Worm (Caenorhabditis elegans) whole organism, L4 larva: ENCODE data around the gene C03A3.3.

Experiments used
- F49E8.2 ChIP-seq: sonication (generic microtip); optimal IDR thresholded peaks from 2 replicates; lab custom pipeline; 2016; ENCODE audit warnings: missing compliant biosample characterization, mild to moderate bottlenecking, missing genetic modification characterization, borderline replicate concordance
- T26A8.4 ChIP-seq: fragments of 200-800 bp; sonication (Bioruptor generic); IDR thresholded peaks from 2 replicates; pipeline ENCODE4 v1.3.6; 2022; ENCODE audit warnings: missing genetic modification characterization, missing compliant biosample characterization
- ZK337.2 ChIP-seq: fragments of 200-800 bp; sonication (Bioruptor generic); IDR thresholded peaks from 2 replicates; pipeline ENCODE4 v1.3.6; 2022; ENCODE audit warnings: missing genetic modification reagents, missing genetic modification characterization, missing compliant biosample characterization
- aly-2 ChIP-seq: sonication (generic microtip); optimal IDR thresholded peaks from 2 replicates; lab custom pipeline; 2018; ENCODE audit warnings: missing biosample characterization, missing genetic modification characterization
- arid-1 ChIP-seq: fragments of 200-800 bp; sonication (Bioruptor generic); conservative IDR thresholded peaks from 2 replicates; pipeline ENCODE4 v1.3.6; 2022; ENCODE audit warnings: missing genetic modification reagents, missing genetic modification characterization, missing compliant biosample characterization
- ceh-20 ChIP-seq: fragments of 200-800 bp; sonication (Bioruptor generic); IDR thresholded peaks from 2 replicates; pipeline ENCODE4 v1.3.6; 2022; ENCODE audit warnings: missing genetic modification reagents, missing genetic modification characterization, missing compliant biosample characterization
- ceh-32 ChIP-seq: sonication (generic microtip); optimal IDR thresholded peaks from 2 replicates; lab custom pipeline; 2016; ENCODE audit warnings: mild to moderate bottlenecking, missing genetic modification characterization, missing compliant biosample characterization; ENCODE audit not compliant: poor library complexity
- ceh-44 ChIP-seq: fragments of 200-800 bp; sonication (Bioruptor generic); IDR thresholded peaks from 2 replicates; pipeline ENCODE4 v1.3.6; 2022; ENCODE audit warnings: missing genetic modification reagents, missing genetic modification characterization, missing compliant biosample characterization
- ceh-62 ChIP-seq: sonication (generic microtip); optimal IDR thresholded peaks from 2 replicates; lab custom pipeline; 2017; ENCODE audit warnings: missing biosample characterization, missing genetic modification characterization
- ceh-82 ChIP-seq: sonication (generic microtip); optimal IDR thresholded peaks from 2 replicates; lab custom pipeline; 2017; ENCODE audit warnings: missing biosample characterization, missing genetic modification characterization
- ctbp-1 ChIP-seq: fragments of 200-800 bp; sonication (Bioruptor generic); IDR thresholded peaks from 2 replicates; pipeline ENCODE4 v1.3.6; 2022; ENCODE audit warnings: missing genetic modification reagents, missing genetic modification characterization, missing compliant biosample characterization
- daf-12 ChIP-seq: fragments of 150-350 bp; optimal IDR thresholded peaks from 2 replicates; lab custom pipeline; 2014; ENCODE audit warnings: missing biosample characterization, missing genetic modification reagents, missing genetic modification characterization
- daf-16 ChIP-seq, 3 experiments: sonication (generic microtip); optimal IDR thresholded peaks; 2 replicates each; lab custom pipeline; 2016 to 2017; ENCODE audit warnings: missing genetic modification characterization in 3 of 3, missing genetic modification reagents in 3 of 3, mild to moderate bottlenecking in 2 of 3, missing compliant biosample characterization in 2 of 3, missing biosample characterization in 1 of 3, moderate library complexity in 1 of 3
- daf-8 ChIP-seq: fragments of 200-800 bp; sonication (Bioruptor generic); IDR thresholded peaks from 2 replicates; pipeline ENCODE4 v1.3.6; 2022; ENCODE audit warnings: missing genetic modification characterization, missing compliant biosample characterization
- dmd-9 ChIP-seq: fragments of 200-800 bp; sonication (Bioruptor generic); IDR thresholded peaks from 2 replicates; pipeline ENCODE4 v1.3.6; 2022; ENCODE audit warnings: missing genetic modification reagents, missing genetic modification characterization, missing compliant biosample characterization
- dpl-1 ChIP-seq: fragments of 150-350 bp; optimal IDR thresholded peaks from 2 replicates; lab custom pipeline; 2014; ENCODE audit warnings: missing biosample characterization, missing genetic modification reagents, missing genetic modification characterization
- duxl-1 ChIP-seq: sonication (generic microtip); optimal IDR thresholded peaks from 2 replicates; lab custom pipeline; 2016; ENCODE audit warnings: mild to moderate bottlenecking, missing genetic modification characterization, moderate library complexity, missing compliant biosample characterization; ENCODE audit not compliant: poor library complexity
- egl-27 ChIP-seq: sonication (generic microtip); optimal IDR thresholded peaks from 3 replicates; lab custom pipeline; 2017; ENCODE audit warnings: missing biosample characterization, missing genetic modification reagents, missing genetic modification characterization
- fkh-10 ChIP-seq: fragments of 150-350 bp; optimal IDR thresholded peaks from 2 replicates; lab custom pipeline; 2014; ENCODE audit warnings: missing biosample characterization, missing genetic modification reagents, missing genetic modification characterization
- gei-8 ChIP-seq: fragments of 200-800 bp; sonication (Bioruptor generic); optimal IDR thresholded peaks from 2 replicates; lab custom pipeline; 2018; ENCODE audit warnings: mild to moderate bottlenecking, missing genetic modification characterization, missing compliant biosample characterization
- hlh-11 ChIP-seq: fragments of 200-800 bp; sonication (Bioruptor generic); optimal IDR thresholded peaks from 2 replicates; lab custom pipeline; 2018; ENCODE audit warnings: mild to moderate bottlenecking, missing genetic modification characterization, missing compliant biosample characterization
- hmg-1.1 ChIP-seq: fragments of 200-800 bp; sonication (Bioruptor generic); IDR thresholded peaks from 2 replicates; pipeline ENCODE4 v1.3.6; 2022; ENCODE audit warnings: missing genetic modification reagents, missing genetic modification characterization, missing compliant biosample characterization
- lim-7 ChIP-seq: fragments of 200-800 bp; sonication (Bioruptor generic); IDR thresholded peaks from 2 replicates; pipeline ENCODE4 v1.3.6; 2022; ENCODE audit warnings: missing genetic modification characterization, missing compliant biosample characterization
- lin-1 ChIP-seq: fragments of 200-800 bp; sonication (Bioruptor generic); IDR thresholded peaks from 2 replicates; pipeline ENCODE4 v1.3.6; 2022; ENCODE audit warnings: missing genetic modification reagents, missing genetic modification characterization, missing compliant biosample characterization
- lin-29 ChIP-seq: fragments of 200-800 bp; sonication (Bioruptor generic); IDR thresholded peaks from 2 replicates; pipeline ENCODE4 v1.3.6; 2022; ENCODE audit warnings: missing genetic modification reagents, missing genetic modification characterization, missing compliant biosample characterization
- madf-5 ChIP-seq, 2 experiments: fragments of 200-800 bp; sonication (Bioruptor generic); IDR thresholded peaks; 2 replicates each; pipeline ENCODE4 v1.3.6; 2022; ENCODE audit warnings: missing compliant biosample characterization in 2 of 2, missing genetic modification characterization in 2 of 2
- mdl-1 ChIP-seq, 2 experiments: fragments of 150-350 bp in 1 of 2; sonication (generic microtip) in 1 of 2; optimal IDR thresholded peaks; 2 replicates each; lab custom pipeline; 2014 to 2017; ENCODE audit warnings: missing biosample characterization in 2 of 2, missing genetic modification characterization in 2 of 2
- mdt-29 ChIP-seq: fragments of 200-800 bp; sonication (Bioruptor generic); IDR thresholded peaks from 2 replicates; pipeline ENCODE4 v1.3.6; 2022; ENCODE audit warnings: missing genetic modification reagents, missing genetic modification characterization, missing compliant biosample characterization
- mxl-3 ChIP-seq: fragments of 200-800 bp; sonication (Bioruptor generic); optimal IDR thresholded peaks from 2 replicates; lab custom pipeline; 2018; ENCODE audit warnings: mild to moderate bottlenecking, missing genetic modification characterization, missing compliant biosample characterization
- nhr-11 ChIP-seq: fragments of 150-350 bp; optimal IDR thresholded peaks from 2 replicates; lab custom pipeline; 2014; ENCODE audit warnings: missing biosample characterization, missing genetic modification characterization
- nhr-237 ChIP-seq: sonication (generic microtip); optimal IDR thresholded peaks from 2 replicates; lab custom pipeline; 2017; ENCODE audit warnings: missing biosample characterization, missing genetic modification characterization
- nhr-25 ChIP-seq: sonication (generic microtip); optimal IDR thresholded peaks from 2 replicates; lab custom pipeline; 2017; ENCODE audit warnings: missing genetic modification characterization, mild to moderate bottlenecking, missing compliant biosample characterization, antibody characterized with exemption, moderate library complexity, borderline replicate concordance; ENCODE audit not compliant: insufficient read depth
- nhr-28 ChIP-seq: fragments of 150-350 bp; optimal IDR thresholded peaks from 2 replicates; lab custom pipeline; 2014; ENCODE audit warnings: missing biosample characterization, missing genetic modification characterization
- nhr-76 ChIP-seq: fragments of 150-350 bp; optimal IDR thresholded peaks from 2 replicates; lab custom pipeline; 2014; ENCODE audit warnings: missing biosample characterization, missing genetic modification characterization
- nhr-77 ChIP-seq: fragments of 150-350 bp; optimal IDR thresholded peaks from 2 replicates; lab custom pipeline; 2014; ENCODE audit warnings: missing biosample characterization, missing genetic modification characterization
- pha-4 ChIP-seq, 2 experiments: fragments of 150-350 bp in 1 of 2; fragments of 200-800 bp in 1 of 2; sonication (Bioruptor generic) in 1 of 2; IDR thresholded peaks in 1 of 2; optimal IDR thresholded peaks in 1 of 2; 2 replicates each; pipeline versions ENCODE4 v1.3.6 to Lab custom; 2014 to 2022; ENCODE audit warnings: missing genetic modification characterization in 2 of 2, missing genetic modification reagents in 2 of 2, missing biosample characterization in 1 of 2, missing compliant biosample characterization in 1 of 2
- pqm-1 ChIP-seq: sonication (generic microtip); optimal IDR thresholded peaks from 2 replicates; lab custom pipeline; 2017; ENCODE audit warnings: missing biosample characterization, missing genetic modification characterization
- rbr-2 ChIP-seq: sonication (generic microtip); optimal IDR thresholded peaks from 2 replicates; lab custom pipeline; 2016; ENCODE audit warnings: missing genotype, missing genetic modification characterization, missing compliant biosample characterization
- sdz-12 ChIP-seq: fragments of 200-800 bp; sonication (Bioruptor generic); optimal IDR thresholded peaks from 2 replicates; lab custom pipeline; 2018; ENCODE audit warnings: mild to moderate bottlenecking, missing genetic modification characterization, missing compliant biosample characterization
- snpc-1.2 ChIP-seq: fragments of 200-800 bp; sonication (Bioruptor generic); IDR thresholded peaks from 2 replicates; pipeline ENCODE4 v1.3.6; 2022; ENCODE audit warnings: missing genetic modification reagents, missing genetic modification characterization, missing compliant biosample characterization
- spr-1 ChIP-seq: sonication (generic microtip); optimal IDR thresholded peaks from 2 replicates; lab custom pipeline; 2016; ENCODE audit warnings: mild to moderate bottlenecking, missing genetic modification characterization, missing compliant biosample characterization
- spr-3 ChIP-seq: fragments of 200-800 bp; sonication (Bioruptor generic); optimal IDR thresholded peaks from 2 replicates; lab custom pipeline; 2018; ENCODE audit warnings: mild to moderate bottlenecking, missing genetic modification characterization, missing compliant biosample characterization
- tra-1 ChIP-seq: fragments of 200-800 bp; sonication (Bioruptor generic); IDR thresholded peaks from 2 replicates; pipeline ENCODE4 v1.3.6; 2022; ENCODE audit warnings: missing genetic modification reagents, missing genetic modification characterization, missing compliant biosample characterization
- vab-7 ChIP-seq: fragments of 200-800 bp; sonication (Bioruptor generic); IDR thresholded peaks from 2 replicates; pipeline ENCODE4 v1.3.6; 2022; ENCODE audit warnings: missing genetic modification reagents, missing genetic modification characterization, missing compliant biosample characterization
- zag-1 ChIP-seq: fragments of 150-350 bp; optimal IDR thresholded peaks from 2 replicates; lab custom pipeline; 2014; ENCODE audit warnings: missing biosample characterization, missing genetic modification characterization
- zfp-3 ChIP-seq: fragments of 200-800 bp; sonication (Bioruptor generic); conservative IDR thresholded peaks from 2 replicates; pipeline ENCODE4 v1.3.6; 2022; ENCODE audit warnings: missing genetic modification reagents, missing genetic modification characterization, missing compliant biosample characterization
- zip-11 ChIP-seq: fragments of 200-800 bp; sonication (Bioruptor generic); IDR thresholded peaks from 2 replicates; pipeline ENCODE4 v1.3.6; 2022; ENCODE audit warnings: missing genetic modification characterization, missing compliant biosample characterization
- ztf-7 ChIP-seq: fragments of 150-350 bp; optimal IDR thresholded peaks from 2 replicates; lab custom pipeline; 2014; ENCODE audit warnings: missing biosample characterization, missing genetic modification characterization

Gene C03A3.3

ce11 chrX:11299642-11300307 lies 30.9 kb upstream of the C03A3.3 start, which contains the start of the genes snrp-40.1 and F08G12.3 (continued):
- TF ChIP-seq nhr-76 (no peak), ceh-20 (0 out of 2 replicates have a peak, but pooled peaks have one; percentile 33), F49E8.2 (tag; lab: Kevin White, UChicago) (no peak), snpc-1.2 (GFP tag; lab: Robert Waterston, UW) (no peak; the same call in 1 of the 2 replicates), mxl-3 (GFP tag; lab: Kevin White, UChicago) (peak; percentile 93), T26A8.4 (GFP tag; lab: Robert Waterston, UW) (peak; percentile 51; the same call in 1 of the 2 replicates), pha-4 (GFP tag; IDR thresholded peaks at IDR 0.05; lab: Robert Waterston, UW) (no peak), pha-4 (tag; optimal IDR thresholded peaks at IDR 0.05; lab: Kevin White, UChicago) (no peak), ceh-44 (no peak), ZK337.2 (GFP tag; lab: Robert Waterston, UW) (no peak), dmd-9 (GFP tag; lab: Robert Waterston, UW) (no peak), ceh-82 (tag; lab: Kevin White, UChicago) (no peak), zip-11 (GFP tag; lab: Robert Waterston, UW) (no peak), zag-1 (tag; lab: Kevin White, UChicago) (no peak), duxl-1 (tag; lab: Kevin White, UChicago) (no peak), lin-1 (GFP tag; lab: Robert Waterston, UW) (no peak), spr-1 (peak; percentile 35), ctbp-1 (no peak; the same call in 1 of the 2 replicates), daf-8 (no peak), arid-1 (GFP tag; lab: Robert Waterston, UW) (peak; percentile 47; the same call in 1 of the 2 replicates), daf-12 (tag; lab: Kevin White, UChicago) (no peak), hlh-11 (peak; percentile 92), pqm-1 (tag; lab: Kevin White, UChicago) (peak; percentile 70), fkh-10 (GFP tag; lab: Kevin White, UChicago) (peak; percentile 90), hmg-1.1 (GFP tag; lab: Robert Waterston, UW) (peak; percentile 92), daf-16 (GFP tag; optimal IDR thresholded peaks at IDR 0.05; lab: Kevin White, UChicago) (peak in 1 of 2 experiments; percentile 59), daf-16 (tag; optimal IDR thresholded peaks at IDR 0.05; lab: Kevin White, UChicago) (peak; percentile 83), mdl-1 (tag; optimal IDR thresholded peaks at IDR 0.05; lab: Kevin White, UChicago) (peak; percentile 59 to 88), ceh-62 (no peak), gei-8 (GFP tag; lab: Kevin White, UChicago) (no peak), tra-1 (peak; percentile 50; the same call in 1 of the 2 replicates), madf-5 (GFP tag; IDR thresholded peaks at IDR 0.05; lab: Robert Waterston, UW) (no peak), lim-7 (GFP tag; lab: Robert Waterston, UW) (no peak), ceh-32 (tag; lab: Kevin White, UChicago) (no peak), ztf-7 (tag; lab: Kevin White, UChicago) (no peak), zfp-3 (GFP tag; lab: Robert Waterston, UW) (no peak), nhr-28 (tag; lab: Kevin White, UChicago) (peak; percentile 97), spr-3 (GFP tag; lab: Kevin White, UChicago) (no peak), nhr-237 (tag; lab: Kevin White, UChicago) (no peak), nhr-77 (tag; lab: Kevin White, UChicago) (peak; percentile 78), mdt-29 (GFP tag; lab: Robert Waterston, UW) (no peak), vab-7 (GFP tag; lab: Robert Waterston, UW) (peak; percentile 30; the same call in 1 of the 2 replicates), aly-2 (tag; lab: Kevin White, UChicago) (no peak), nhr-25 (tag; lab: Kevin White, UChicago) (peak; percentile 71), nhr-11 (tag; lab: Kevin White, UChicago) (peak; percentile 94), sdz-12 (no peak), dpl-1 (GFP tag; lab: Kevin White, UChicago) (peak; percentile 62), egl-27 (tag; lab: Kevin White, UChicago) (no peak), rbr-2 (tag; lab: Kevin White, UChicago) (peak; percentile 89), lin-29 (GFP tag; lab: Robert Waterston, UW) (no peak)
